Fruit fly (Drosophila melanogaster) whole organism, pupa: ENCODE data around the gene CG34456.

Source experiments
- CG10348 ChIP-seq: fragments of 200-800 bp; sonication (Bioruptor generic); IDR thresholded peaks from 2 replicates; pipeline ENCODE4 v1.3.6; 2022; ENCODE audit warnings: missing biosample characterization, missing genetic modification characterization
- CG13204 ChIP-seq: fragments of 200-800 bp; sonication (Bioruptor generic); optimal IDR thresholded peaks from 2 replicates; lab custom pipeline; 2018; ENCODE audit warnings: missing biosample characterization, mild to moderate bottlenecking, missing genetic modification characterization, moderate library complexity
- CG14655 ChIP-seq: fragments of 200-800 bp; sonication (Bioruptor generic); optimal IDR thresholded peaks from 3 replicates; lab custom pipeline; 2017; ENCODE audit warnings: mild to moderate bottlenecking, missing biosample characterization, missing genetic modification reagents, missing genetic modification characterization
- CG15710 ChIP-seq: fragments of 200-800 bp; sonication (Bioruptor generic); optimal IDR thresholded peaks from 2 replicates; lab custom pipeline; 2018; ENCODE audit warnings: missing biosample characterization, mild to moderate bottlenecking, missing genetic modification characterization, moderate library complexity
- CG17806 ChIP-seq: fragments of 200-800 bp; sonication (Bioruptor generic); optimal IDR thresholded peaks from 2 replicates; lab custom pipeline; 2018; ENCODE audit warnings: missing biosample characterization, mild to moderate bottlenecking, missing genetic modification characterization, moderate library complexity
- CG4496 ChIP-seq: fragments of 200-800 bp; sonication (Bioruptor generic); IDR thresholded peaks from 3 replicates; pipeline ENCODE4 v1.3.6; 2022; ENCODE audit warnings: missing biosample characterization, missing genetic modification characterization
- CG8301 ChIP-seq: fragments of 200-800 bp; sonication (Bioruptor generic); optimal IDR thresholded peaks from 2 replicates; lab custom pipeline; 2018; ENCODE audit warnings: missing biosample characterization, mild to moderate bottlenecking, missing genetic modification characterization
- CG9948 ChIP-seq: fragments of 200-800 bp; sonication (Bioruptor generic); optimal IDR thresholded peaks from 2 replicates; lab custom pipeline; 2018; ENCODE audit warnings: missing biosample characterization, mild to moderate bottlenecking, missing genetic modification characterization, moderate library complexity
- EcR ChIP-seq: fragments of 200-800 bp; sonication (Bioruptor generic); optimal IDR thresholded peaks from 3 replicates; lab custom pipeline; 2019; ENCODE audit warnings: missing biosample characterization, missing genetic modification characterization, mild to moderate bottlenecking, moderate library complexity, missing genetic modification reagents
- Pif1A ChIP-seq: fragments of 200-800 bp; sonication (Bioruptor generic); optimal IDR thresholded peaks from 3 replicates; lab custom pipeline; 2016; ENCODE audit warnings: missing biosample characterization, missing genetic modification characterization
- Pif1B ChIP-seq: fragments of 200-800 bp; sonication (Bioruptor generic); optimal IDR thresholded peaks from 3 replicates; lab custom pipeline; 2016; ENCODE audit warnings: missing biosample characterization, missing genetic modification characterization
- Snoo ChIP-seq: fragments of 200-800 bp; sonication (Bioruptor generic); optimal IDR thresholded peaks from 3 replicates; lab custom pipeline; 2017; ENCODE audit warnings: missing biosample characterization, mild to moderate bottlenecking, missing genetic modification characterization, inconsistent platforms
- gl ChIP-seq: fragments of 200-800 bp; sonication (Bioruptor generic); optimal IDR thresholded peaks from 2 replicates; lab custom pipeline; 2018; ENCODE audit warnings: missing biosample characterization, mild to moderate bottlenecking, missing genetic modification characterization
- rn ChIP-seq: fragments of 200-800 bp; sonication (Bioruptor generic); IDR thresholded peaks from 2 replicates; pipeline ENCODE4 v1.3.6; 2022; ENCODE audit warnings: missing biosample characterization, missing genetic modification characterization

- peak; percentile 4 for TF ChIP-seq CG17806 (tag; lab: Kevin White, UChicago)
- no peak for TF ChIP-seq CG13204 (GFP tag; lab: Kevin White, UChicago)
- TF ChIP-seq Pif1B: peak; percentile 47
- TF ChIP-seq CG15710 (tag; lab: Kevin White, UChicago): peak; percentile 3
- TF ChIP-seq Snoo (tag; lab: Kevin White, UChicago): no peak
- TF ChIP-seq gl (tag; lab: Kevin White, UChicago): peak; percentile 21
- peak; percentile 68; the same call in 2 of the 3 replicates for TF ChIP-seq CG4496
- TF ChIP-seq Pif1A (GFP tag; lab: Kevin White, UChicago): peak; percentile 27
- no peak for TF ChIP-seq CG14655 (GFP tag; lab: Kevin White, UChicago)
- no peak for TF ChIP-seq CG10348 (GFP tag; lab: Robert Waterston, UW)
- no peak for TF ChIP-seq CG9948 (tag; lab: Kevin White, UChicago)
- TF ChIP-seq EcR (GFP tag; lab: Kevin White, UChicago): no peak
- TF ChIP-seq CG8301 (tag; lab: Kevin White, UChicago): peak; percentile 17
- no peak for TF ChIP-seq rn (GFP tag; lab: Robert Waterston, UW)
Observed at dm6 chr3L:9358713-9359040, 3.2 kb upstream of the CG34456 start, which contains the start of the genes UGP and Svip.
